Fruit fly (Drosophila melanogaster) whole organism, embryonic: ENCODE measurements around the gene CG14442.

Experiments
- ATbp ChIP-seq: fragments of 200-800 bp; sonication (Bioruptor generic); optimal IDR thresholded peaks from 2 replicates; lab custom pipeline; 2017; ENCODE audit warnings: missing biosample characterization, mild to moderate bottlenecking, missing genetic modification characterization, missing genetic modification reagents
- Adf1 ChIP-seq: fragments of 200-800 bp; sonication (Bioruptor generic); IDR thresholded peaks from 2 replicates; pipeline ENCODE4 v1.3.6; 2022; ENCODE audit warnings: missing biosample characterization, missing genetic modification characterization
- Atf3 ChIP-seq: fragments of 200-800 bp; sonication (Bioruptor generic); optimal IDR thresholded peaks from 3 replicates; lab custom pipeline; 2016; ENCODE audit warnings: missing biosample characterization, missing genetic modification characterization
- CG1024 ChIP-seq: fragments of 200-800 bp; sonication (Bioruptor generic); IDR thresholded peaks from 2 replicates; pipeline ENCODE4 v1.3.6; 2022; ENCODE audit warnings: missing biosample characterization, missing genetic modification characterization
- CG10462 ChIP-seq: fragments of 200-800 bp; sonication (Bioruptor generic); optimal IDR thresholded peaks from 2 replicates; lab custom pipeline; 2016; ENCODE audit warnings: missing biosample characterization, missing genetic modification characterization
- CG10959 ChIP-seq: fragments of 200-800 bp; sonication (Bioruptor generic); IDR thresholded peaks from 2 replicates; pipeline ENCODE4 v1.3.6; 2022; ENCODE audit warnings: missing biosample characterization, missing genetic modification characterization
- CG10979 ChIP-seq: fragments of 200-800 bp; sonication (Bioruptor generic); optimal IDR thresholded peaks from 2 replicates; lab custom pipeline; 2018; ENCODE audit warnings: missing biosample characterization, mild to moderate bottlenecking, missing genetic modification characterization, moderate library complexity
- CG11504 ChIP-seq: fragments of 200-800 bp; sonication (Bioruptor generic); optimal IDR thresholded peaks from 3 replicates; lab custom pipeline; 2019; ENCODE audit warnings: missing biosample characterization, mild to moderate bottlenecking, missing genetic modification characterization, moderate library complexity
- CG13296 ChIP-seq: fragments of 200-800 bp; sonication (Bioruptor generic); optimal IDR thresholded peaks from 3 replicates; lab custom pipeline; 2018; ENCODE audit warnings: missing biosample characterization, mild to moderate bottlenecking, missing genetic modification characterization
- CG14860 ChIP-seq: fragments of 200-800 bp; sonication (Bioruptor generic); IDR thresholded peaks from 3 replicates; pipeline ENCODE4 v1.3.6; 2022; ENCODE audit warnings: missing biosample characterization, missing genetic modification characterization; ENCODE audit not compliant: partially characterized antibody
- CG15011 ChIP-seq: fragments of 200-800 bp; sonication (Bioruptor generic); optimal IDR thresholded peaks from 3 replicates; lab custom pipeline; 2018; ENCODE audit warnings: missing biosample characterization, mild to moderate bottlenecking, missing genetic modification characterization
- CG1529 ChIP-seq: fragments of 200-800 bp; sonication (Bioruptor generic); optimal IDR thresholded peaks from 3 replicates; lab custom pipeline; 2018; ENCODE audit warnings: missing biosample characterization, missing genetic modification characterization
- CG17361 ChIP-seq: fragments of 200-800 bp; sonication (Bioruptor generic); IDR thresholded peaks from 3 replicates; pipeline ENCODE4 v1.3.6; 2022; ENCODE audit warnings: missing biosample characterization, missing genetic modification characterization
- CG17829 ChIP-seq: fragments of 200-800 bp; optimal IDR thresholded peaks from 2 replicates; lab custom pipeline; 2019; ENCODE audit warnings: missing biosample characterization, mild to moderate bottlenecking, missing genetic modification characterization, moderate library complexity
- CG2712 ChIP-seq: fragments of 200-800 bp; optimal IDR thresholded peaks from 3 replicates; lab custom pipeline; 2019; ENCODE audit warnings: missing biosample characterization, mild to moderate bottlenecking, missing genetic modification characterization, moderate library complexity
- CG30431 ChIP-seq: fragments of 200-800 bp; sonication (Bioruptor generic); optimal IDR thresholded peaks from 2 replicates; lab custom pipeline; 2017; ENCODE audit warnings: missing biosample characterization, missing genetic modification characterization
- CG4328 ChIP-seq: fragments of 200-800 bp; sonication (Bioruptor generic); optimal IDR thresholded peaks from 3 replicates; lab custom pipeline; 2017; ENCODE audit warnings: missing biosample characterization, missing genetic modification reagents, missing genetic modification characterization
- CG43689 ChIP-seq: fragments of 200-800 bp; sonication (Bioruptor generic); IDR thresholded peaks from 2 replicates; pipeline ENCODE4 v1.3.6; 2022; ENCODE audit warnings: missing biosample characterization, missing genetic modification characterization
- CG6854 ChIP-seq: fragments of 200-800 bp; sonication (Bioruptor generic); optimal IDR thresholded peaks from 3 replicates; lab custom pipeline; 2017; ENCODE audit warnings: missing biosample characterization, mild to moderate bottlenecking, missing genetic modification characterization
- CG7839 ChIP-seq: fragments of 200-800 bp; sonication (Bioruptor generic); optimal IDR thresholded peaks from 3 replicates; lab custom pipeline; 2018; ENCODE audit warnings: missing biosample characterization, mild to moderate bottlenecking, missing genetic modification characterization, moderate library complexity
- CG9727 ChIP-seq: fragments of 200-800 bp; sonication (Bioruptor generic); optimal IDR thresholded peaks from 3 replicates; lab custom pipeline; 2017; ENCODE audit warnings: missing biosample characterization, mild to moderate bottlenecking, missing genetic modification characterization
- Dek ChIP-seq: fragments of 200-800 bp; sonication (Bioruptor generic); optimal IDR thresholded peaks from 3 replicates; lab custom pipeline; 2019; ENCODE audit warnings: missing biosample characterization, mild to moderate bottlenecking, missing genetic modification characterization, moderate library complexity
- Dip2 ChIP-seq: fragments of 200-800 bp; sonication (Bioruptor generic); IDR thresholded peaks from 2 replicates; pipeline ENCODE4 v1.3.6; 2022; ENCODE audit warnings: missing biosample characterization, missing genetic modification characterization
- E2f1 ChIP-seq: fragments of 200-800 bp; sonication (Bioruptor generic); IDR thresholded peaks from 2 replicates; pipeline ENCODE4 v1.3.6; 2022; ENCODE audit warnings: missing biosample characterization, missing genetic modification characterization
- E2f2 ChIP-seq: fragments of 200-800 bp; sonication (Bioruptor generic); IDR thresholded peaks from 2 replicates; pipeline ENCODE4 v1.3.6; 2022; ENCODE audit warnings: missing biosample characterization, missing genetic modification characterization
- Elba2 ChIP-seq: fragments of 200-800 bp; sonication (Bioruptor generic); optimal IDR thresholded peaks from 3 replicates; lab custom pipeline; 2016; ENCODE audit warnings: missing biosample characterization, missing genetic modification characterization
- Fer3 ChIP-seq: fragments of 200-800 bp; sonication (Bioruptor generic); optimal IDR thresholded peaks from 2 replicates; lab custom pipeline; 2018; ENCODE audit warnings: missing biosample characterization, mild to moderate bottlenecking, missing genetic modification characterization, moderate library complexity
- Jarid2 ChIP-seq: fragments of 200-800 bp; sonication (Bioruptor generic); optimal IDR thresholded peaks from 3 replicates; lab custom pipeline; 2017; ENCODE audit warnings: mild to moderate bottlenecking, missing biosample characterization, missing genetic modification reagents, missing genetic modification characterization
- Kr ChIP-seq: fragments of 200-800 bp; sonication (Bioruptor generic); optimal IDR thresholded peaks from 2 replicates; lab custom pipeline; 2017; ENCODE audit warnings: missing biosample characterization, mild to moderate bottlenecking, missing genetic modification characterization
- NC2β ChIP-seq: fragments of 200-800 bp; sonication (Bioruptor generic); optimal IDR thresholded peaks from 2 replicates; lab custom pipeline; 2016; ENCODE audit warnings: missing biosample characterization, missing genetic modification characterization
- Nf-YA ChIP-seq: fragments of 200-800 bp; sonication (Bioruptor generic); IDR thresholded peaks from 2 replicates; pipeline ENCODE4 v1.3.6; 2022; ENCODE audit warnings: missing biosample characterization, missing genetic modification characterization
- PHDP ChIP-seq: fragments of 200-800 bp; sonication (Bioruptor generic); optimal IDR thresholded peaks from 3 replicates; lab custom pipeline; 2018; ENCODE audit warnings: missing biosample characterization, mild to moderate bottlenecking, missing genetic modification characterization, moderate library complexity
- Ptx1 ChIP-seq: fragments of 200-800 bp; sonication (Bioruptor generic); IDR thresholded peaks from 2 replicates; pipeline ENCODE4 v1.3.6; 2022; ENCODE audit warnings: missing biosample characterization, missing genetic modification characterization
- ap ChIP-seq: fragments of 200-800 bp; sonication (Bioruptor generic); IDR thresholded peaks from 2 replicates; pipeline ENCODE4 v1.3.6; 2022; ENCODE audit warnings: missing biosample characterization, missing genetic modification characterization
- az2 ChIP-seq: fragments of 200-800 bp; sonication (Bioruptor generic); optimal IDR thresholded peaks from 3 replicates; lab custom pipeline; 2016; ENCODE audit warnings: missing biosample characterization, missing genetic modification characterization
- bowl ChIP-seq: fragments of 200-800 bp; sonication (Bioruptor generic); IDR thresholded peaks from 2 replicates; pipeline ENCODE4 v1.3.6; 2022; ENCODE audit warnings: missing biosample characterization, missing genetic modification characterization
- btn ChIP-seq: fragments of 200-800 bp; sonication (Bioruptor generic); optimal IDR thresholded peaks from 2 replicates; lab custom pipeline; 2016; ENCODE audit warnings: missing biosample characterization, missing genetic modification characterization
- cg ChIP-seq: fragments of 200-800 bp; sonication (Bioruptor generic); optimal IDR thresholded peaks from 3 replicates; lab custom pipeline; 2019; ENCODE audit warnings: missing biosample characterization, mild to moderate bottlenecking, missing genetic modification characterization, moderate library complexity
- danr ChIP-seq: fragments of 200-800 bp; sonication (Bioruptor generic); IDR thresholded peaks from 2 replicates; pipeline ENCODE4 v1.3.6; 2022; ENCODE audit warnings: missing biosample characterization, missing genetic modification characterization
- exex ChIP-seq: fragments of 200-800 bp; sonication (Bioruptor generic); optimal IDR thresholded peaks from 4 replicates; lab custom pipeline; 2018; ENCODE audit warnings: missing biosample characterization, mild to moderate bottlenecking, missing genetic modification characterization, moderate library complexity
- ham ChIP-seq: fragments of 200-800 bp; sonication (Bioruptor generic); IDR thresholded peaks from 2 replicates; pipeline ENCODE4 v1.3.6; 2022; ENCODE audit warnings: missing biosample characterization, missing genetic modification characterization
- inv ChIP-seq: fragments of 200-800 bp; sonication (Bioruptor generic); IDR thresholded peaks from 2 replicates; pipeline ENCODE4 v1.3.6; 2022; ENCODE audit warnings: missing biosample characterization, missing genetic modification characterization; ENCODE audit not compliant: partially characterized antibody
- jumu ChIP-seq: fragments of 200-800 bp; sonication (Bioruptor generic); optimal IDR thresholded peaks from 3 replicates; lab custom pipeline; 2016; ENCODE audit warnings: missing biosample characterization, missing genetic modification characterization
- pan ChIP-seq, 4 experiments: fragments of >200 bp in 3 of 4; fragments of 200-800 bp in 1 of 4; sonication (Bioruptor generic) in 1 of 4; optimal IDR thresholded peaks in 3 of 4; IDR thresholded peaks in 1 of 4; 2 replicates each; pipeline versions ENCODE4 v1.3.6 to Lab custom; 2017 to 2022; ENCODE audit warnings: missing biosample characterization in 2 of 4, missing genetic modification characterization in 2 of 4, mixed read lengths in 1 of 4
- ro ChIP-seq: fragments of 200-800 bp; sonication (Bioruptor generic); IDR thresholded peaks from 2 replicates; pipeline ENCODE4 v1.3.6; 2022; ENCODE audit warnings: missing biosample characterization, missing genetic modification characterization
- sr ChIP-seq: fragments of 200-800 bp; sonication (Bioruptor generic); IDR thresholded peaks from 3 replicates; pipeline ENCODE4 v1.3.6; 2022; ENCODE audit warnings: missing biosample characterization, missing genetic modification characterization
- tio ChIP-seq: fragments of 200-800 bp; sonication (Bioruptor generic); optimal IDR thresholded peaks from 2 replicates; lab custom pipeline; 2017; ENCODE audit warnings: missing biosample characterization, missing genetic modification characterization, inconsistent platforms
- trem ChIP-seq: fragments of 200-800 bp; optimal IDR thresholded peaks from 3 replicates; lab custom pipeline; 2019; ENCODE audit warnings: missing biosample characterization, mild to moderate bottlenecking, missing genetic modification characterization, moderate library complexity
- tup ChIP-seq: fragments of 200-800 bp; sonication (Bioruptor generic); optimal IDR thresholded peaks from 2 replicates; lab custom pipeline; 2016; ENCODE audit warnings: missing biosample characterization, mild to moderate bottlenecking, missing genetic modification characterization, moderate library complexity
- z ChIP-seq: fragments of 200-800 bp; sonication (Bioruptor generic); IDR thresholded peaks from 3 replicates; pipeline ENCODE4 v1.3.6; 2022; ENCODE audit warnings: missing biosample characterization, missing genetic modification characterization
- zf30C ChIP-seq: fragments of 200-800 bp; sonication (Bioruptor generic); optimal IDR thresholded peaks from 3 replicates; lab custom pipeline; 2018; ENCODE audit warnings: missing biosample characterization, mild to moderate bottlenecking, missing genetic modification characterization

The CG14442 gene

dm6 chrX:6741184-6741586 lies 46.4 kb upstream of the CG14442 start (continued):
- TF ChIP-seq CG17829: peak; percentile 42
- TF ChIP-seq CG17361 (GFP tag; lab: Robert Waterston, UW): no peak
- no peak for TF ChIP-seq CG1529
- TF ChIP-seq az2 (GFP tag; lab: Kevin White, UChicago): peak; percentile 28
- peak; percentile 3 for TF ChIP-seq exex (tag; lab: Kevin White, UChicago)
- TF ChIP-seq sr (GFP tag; lab: Robert Waterston, UW): no peak
- no peak for TF ChIP-seq ap (GFP tag; lab: Robert Waterston, UW)
- TF ChIP-seq tup (GFP tag; lab: Kevin White, UChicago): no peak
- TF ChIP-seq CG11504 (tag; lab: Kevin White, UChicago): peak; percentile 62
- TF ChIP-seq E2f1: peak; percentile 70
- no peak for TF ChIP-seq Dip2 (GFP tag; lab: Robert Waterston, UW)
- TF ChIP-seq PHDP (tag; lab: Kevin White, UChicago): peak; percentile 49
- no peak for TF ChIP-seq ro (GFP tag; lab: Robert Waterston, UW)
- TF ChIP-seq btn (GFP tag; lab: Kevin White, UChicago): no peak
- TF ChIP-seq E2f2 (GFP tag; lab: Robert Waterston, UW): peak; percentile 99
- TF ChIP-seq CG4328 (GFP tag; lab: Kevin White, UChicago): peak; percentile 30
- TF ChIP-seq Adf1 (GFP tag; lab: Robert Waterston, UW): 0 out of 2 replicates have a peak, but pooled peaks have one; percentile 11
- no peak for TF ChIP-seq ham (GFP tag; lab: Robert Waterston, UW)
- TF ChIP-seq CG9727 (GFP tag; lab: Kevin White, UChicago): peak; percentile 13
- TF ChIP-seq CG30431 (GFP tag; lab: Kevin White, UChicago): no peak
- TF ChIP-seq CG10979 (tag; lab: Kevin White, UChicago): peak; percentile 10
- peak; percentile 41 for TF ChIP-seq NC2β (GFP tag; lab: Kevin White, UChicago)
- TF ChIP-seq Atf3 (GFP tag; lab: Kevin White, UChicago): no peak
- no peak for TF ChIP-seq tio
- TF ChIP-seq CG10462: peak; percentile 1
- peak; percentile 64 for TF ChIP-seq trem (tag; lab: Kevin White, UChicago)
- TF ChIP-seq CG2712 (tag; lab: Kevin White, UChicago): peak; percentile 56
- peak; percentile 52; the same call in 1 of the 2 replicates for TF ChIP-seq CG1024 (GFP tag; lab: Robert Waterston, UW)
- TF ChIP-seq z (GFP tag; lab: Robert Waterston, UW): no peak
- no peak for TF ChIP-seq ATbp (GFP tag; lab: Kevin White, UChicago)
- TF ChIP-seq CG10959 (GFP tag; lab: Robert Waterston, UW): no peak
- peak; percentile 98 for TF ChIP-seq zf30C (GFP tag; lab: Kevin White, UChicago)
- peak; percentile 14 for TF ChIP-seq Fer3 (tag; lab: Kevin White, UChicago)
- TF ChIP-seq CG13296 (GFP tag; lab: Kevin White, UChicago): no peak
- TF ChIP-seq Kr (GFP tag; lab: Kevin White, UChicago): no peak
- TF ChIP-seq CG43689 (GFP tag; lab: Robert Waterston, UW): no peak
- TF ChIP-seq cg (GFP tag; lab: Kevin White, UChicago): no peak
- peak; percentile 45 for TF ChIP-seq Dek (tag; lab: Kevin White, UChicago)
- no peak for TF ChIP-seq CG15011
- no peak for TF ChIP-seq CG6854 (GFP tag; lab: Kevin White, UChicago)
- peak; percentile 62; the same call in 1 of the 2 replicates for TF ChIP-seq inv (GFP tag; lab: Robert Waterston, UW)
- TF ChIP-seq CG14860: peak; percentile 62; the same call in 1 of the 3 replicates
- TF ChIP-seq Ptx1 (GFP tag; lab: Robert Waterston, UW): peak; percentile 50
- peak; percentile 31 for TF ChIP-seq CG7839
- TF ChIP-seq Elba2 (GFP tag; lab: Kevin White, UChicago): no peak
- no peak for TF ChIP-seq bowl (GFP tag; lab: Robert Waterston, UW)
- TF ChIP-seq Jarid2 (GFP tag; lab: Kevin White, UChicago): no peak
- no peak for TF ChIP-seq Nf-YA
- no peak for TF ChIP-seq pan (optimal IDR thresholded peaks at IDR 0.05; lab: Kevin White, UChicago)
- peak in 1 of 2 experiments; percentile 63 for TF ChIP-seq pan (GFP tag; optimal IDR thresholded peaks at IDR 0.05 in 1 of 2, IDR thresholded peaks at IDR 0.05 in 1 of 2)
- TF ChIP-seq danr (GFP tag; lab: Robert Waterston, UW): 0 out of 2 replicates have a peak, but pooled peaks have one; percentile 26
- TF ChIP-seq jumu (GFP tag; lab: Kevin White, UChicago): peak; percentile 35
